Worm (Caenorhabditis elegans): ENCODE results near the gene clhm-1.

- TF ChIP-seq unc-62 (GFP tag; optimal IDR thresholded peaks at IDR 0.05) (no peak), bed-1 (GFP tag; IDR thresholded peaks at IDR 0.05) (no peak), dpl-1 (GFP tag; optimal IDR thresholded peaks at IDR 0.05) (no peak), Y53F4B.3 (GFP tag; IDR thresholded peaks at IDR 0.05) (no peak), sptf-2 (GFP tag; optimal IDR thresholded peaks at IDR 0.05) (no peak), Y95B8A.8 (GFP tag; IDR thresholded peaks at IDR 0.05) (no peak), sea-2 (GFP tag; IDR thresholded peaks at IDR 0.05) (no peak), ztf-6 (GFP tag; IDR thresholded peaks at IDR 0.05) (no peak), lin-26 (GFP tag; IDR thresholded peaks at IDR 0.05) (no peak), F57C9.4 (tag; optimal IDR thresholded peaks at IDR 0.05) (no peak), F22D6.2 (tag; optimal IDR thresholded peaks at IDR 0.05) (no peak)
These were observed 34.7 kb downstream of the clhm-1 start for ce11 chrII:6835972-6836595.
